Worm (Caenorhabditis elegans) whole organism, L4/young adult: ENCODE results near the gene K10B2.4.

ENCODE experiments used
- W03F9.2 ChIP-seq: fragments of 150-350 bp; optimal IDR thresholded peaks from 2 replicates; lab custom pipeline; 2014; ENCODE audit warnings: missing biosample characterization, missing genetic modification characterization
- him-1 ChIP-seq: sonication (generic microtip); optimal IDR thresholded peaks from 2 replicates; lab custom pipeline; 2016; ENCODE audit warnings: missing genotype, missing genetic modification reagents, missing genetic modification characterization, missing compliant biosample characterization

ce11 chrII:6383183-6383695, 22.5 kb upstream of the K10B2.4 start, which contains the start of gene F58F12.1:
- TF ChIP-seq W03F9.2 (tag; lab: Kevin White, UChicago) = peak; percentile 83
- peak; percentile 30 for TF ChIP-seq him-1
